Worm (Caenorhabditis elegans) whole organism, mixed stage, embryonic: ENCODE measurements around the gene snt-7.

Source experiments
- M03D4.4 ChIP-seq: sonication (generic microtip); optimal IDR thresholded peaks from 2 replicates; lab custom pipeline; 2017; ENCODE audit warnings: mild to moderate bottlenecking, missing genetic modification characterization, missing compliant biosample characterization
- bed-3 ChIP-seq: fragments of 200-800 bp; sonication (Bioruptor generic); optimal IDR thresholded peaks from 3 replicates; lab custom pipeline; 2018; ENCODE audit warnings: mild to moderate bottlenecking, missing genetic modification characterization, moderate library complexity, missing compliant biosample characterization
- blmp-1 ChIP-seq: fragments of 150-350 bp; optimal IDR thresholded peaks from 2 replicates; lab custom pipeline; 2014; ENCODE audit warnings: missing biosample characterization, missing genetic modification characterization
- ceh-39 ChIP-seq: fragments of 150-350 bp; optimal IDR thresholded peaks from 2 replicates; lab custom pipeline; 2014; ENCODE audit warnings: missing biosample characterization, missing genetic modification characterization
- ceh-43 ChIP-seq: fragments of 200-800 bp; sonication (Bioruptor generic); optimal IDR thresholded peaks from 2 replicates; lab custom pipeline; 2018; ENCODE audit warnings: mild to moderate bottlenecking, missing genetic modification characterization, moderate library complexity, missing compliant biosample characterization
- ceh-83 ChIP-seq: fragments of 200-800 bp; sonication (Bioruptor generic); optimal IDR thresholded peaks from 2 replicates; lab custom pipeline; 2018; ENCODE audit warnings: mild to moderate bottlenecking, missing genetic modification characterization, missing compliant biosample characterization
- ces-1 ChIP-seq: fragments of 150-350 bp; optimal IDR thresholded peaks from 2 replicates; lab custom pipeline; 2014; ENCODE audit warnings: missing biosample characterization, missing genetic modification reagents, missing genetic modification characterization
- cnd-1 ChIP-seq: fragments of 200-800 bp; sonication (Bioruptor generic); optimal IDR thresholded peaks from 2 replicates; lab custom pipeline; 2018; ENCODE audit warnings: mild to moderate bottlenecking, missing genetic modification characterization, missing compliant biosample characterization
- drap-1 ChIP-seq: fragments of 200-800 bp; sonication (Bioruptor generic); optimal IDR thresholded peaks from 3 replicates; lab custom pipeline; 2018; ENCODE audit warnings: mild to moderate bottlenecking, missing genetic modification characterization, missing compliant biosample characterization
- elt-1 ChIP-seq: sonication (generic microtip); optimal IDR thresholded peaks from 2 replicates; lab custom pipeline; 2017; ENCODE audit warnings: missing genetic modification characterization, mild to moderate bottlenecking, missing compliant biosample characterization, antibody characterized with exemption, moderate library complexity, borderline replicate concordance; ENCODE audit not compliant: insufficient read depth
- elt-3 ChIP-seq: fragments of 150-350 bp; optimal IDR thresholded peaks from 2 replicates; lab custom pipeline; 2014; ENCODE audit warnings: missing biosample characterization, missing genetic modification characterization
- flh-1 ChIP-seq: fragments of 200-800 bp; sonication (Bioruptor generic); optimal IDR thresholded peaks from 2 replicates; lab custom pipeline; 2018; ENCODE audit warnings: mild to moderate bottlenecking, missing genetic modification characterization, moderate library complexity, missing compliant biosample characterization
- ham-2 ChIP-seq: fragments of 200-800 bp; sonication (Bioruptor generic); optimal IDR thresholded peaks from 2 replicates; lab custom pipeline; 2018; ENCODE audit warnings: mild to moderate bottlenecking, missing genetic modification characterization, missing compliant biosample characterization
- hlh-1 ChIP-seq: fragments of 150-350 bp; optimal IDR thresholded peaks from 2 replicates; lab custom pipeline; 2014; ENCODE audit warnings: missing biosample characterization, missing genetic modification reagents, missing genetic modification characterization
- lin-13 ChIP-seq: fragments of 150-350 bp; optimal IDR thresholded peaks from 2 replicates; lab custom pipeline; 2014; ENCODE audit warnings: missing biosample characterization, missing genetic modification characterization
- lin-32 ChIP-seq: fragments of 200-800 bp; sonication (Bioruptor generic); optimal IDR thresholded peaks from 2 replicates; lab custom pipeline; 2018; ENCODE audit warnings: mild to moderate bottlenecking, missing genetic modification characterization, missing compliant biosample characterization
- lsy-2 ChIP-seq: fragments of 150-350 bp; optimal IDR thresholded peaks from 2 replicates; lab custom pipeline; 2014; ENCODE audit warnings: missing biosample characterization, missing genetic modification characterization
- mab-5 ChIP-seq: fragments of 150-350 bp; optimal IDR thresholded peaks from 2 replicates; lab custom pipeline; 2014; ENCODE audit warnings: missing biosample characterization, missing genetic modification characterization
- mep-1 ChIP-seq: fragments of 150-350 bp; optimal IDR thresholded peaks from 2 replicates; lab custom pipeline; 2017; ENCODE audit warnings: missing biosample characterization, missing genetic modification reagents, missing genetic modification characterization, inconsistent platforms
- mls-2 ChIP-seq: sonication (generic microtip); optimal IDR thresholded peaks from 2 replicates; lab custom pipeline; 2016; ENCODE audit warnings: mild to moderate bottlenecking, missing genetic modification characterization, moderate library complexity, missing compliant biosample characterization
- nhr-12 ChIP-seq: fragments of 150-350 bp; optimal IDR thresholded peaks from 2 replicates; lab custom pipeline; 2014; ENCODE audit warnings: missing biosample characterization, missing genetic modification characterization
- nhr-2 ChIP-seq: fragments of 150-350 bp; optimal IDR thresholded peaks from 2 replicates; lab custom pipeline; 2014; ENCODE audit warnings: missing biosample characterization, missing genetic modification characterization
- nhr-237 ChIP-seq: fragments of 150-350 bp; optimal IDR thresholded peaks from 2 replicates; lab custom pipeline; 2014; ENCODE audit warnings: missing biosample characterization, missing genetic modification characterization
- nhr-28 ChIP-seq: fragments of 150-350 bp; optimal IDR thresholded peaks from 2 replicates; lab custom pipeline; 2014; ENCODE audit warnings: missing biosample characterization, missing genetic modification characterization
- nhr-76 ChIP-seq: sonication (generic microtip); optimal IDR thresholded peaks from 2 replicates; lab custom pipeline; 2017; ENCODE audit warnings: missing biosample characterization, missing genetic modification characterization
- pha-4 ChIP-seq: fragments of 150-350 bp; optimal IDR thresholded peaks from 2 replicates; lab custom pipeline; 2018; ENCODE audit warnings: missing biosample characterization, missing genetic modification reagents, missing genetic modification characterization
- sem-2 ChIP-seq: fragments of 200-800 bp; sonication (Bioruptor generic); optimal IDR thresholded peaks from 2 replicates; lab custom pipeline; 2018; ENCODE audit warnings: mild to moderate bottlenecking, missing genetic modification characterization, missing compliant biosample characterization
- snpc-4 ChIP-seq: fragments of 150-350 bp; optimal IDR thresholded peaks from 2 replicates; lab custom pipeline; 2014; ENCODE audit warnings: missing biosample characterization, missing genetic modification characterization
- sptf-1 ChIP-seq: sonication (generic microtip); optimal IDR thresholded peaks from 2 replicates; lab custom pipeline; 2017; ENCODE audit warnings: mild to moderate bottlenecking, missing genetic modification characterization, moderate library complexity, missing compliant biosample characterization
- tbx-8 ChIP-seq: fragments of 200-800 bp; sonication (Bioruptor generic); optimal IDR thresholded peaks from 2 replicates; lab custom pipeline; 2018; ENCODE audit warnings: mild to moderate bottlenecking, missing genetic modification characterization, moderate library complexity, missing compliant biosample characterization
- unc-120 ChIP-seq: sonication (generic microtip); optimal IDR thresholded peaks from 2 replicates; lab custom pipeline; 2017; ENCODE audit warnings: missing genetic modification characterization, missing compliant biosample characterization; ENCODE audit not compliant: poor library complexity, severe bottlenecking
- unc-39 ChIP-seq: fragments of 150-350 bp; optimal IDR thresholded peaks from 2 replicates; lab custom pipeline; 2014; ENCODE audit warnings: missing biosample characterization, missing genetic modification characterization
- unc-62 ChIP-seq: fragments of 150-350 bp; optimal IDR thresholded peaks from 2 replicates; lab custom pipeline; 2014; ENCODE audit warnings: missing biosample characterization, missing genetic modification reagents, missing genetic modification characterization
- zip-8 ChIP-seq: fragments of 150-350 bp; optimal IDR thresholded peaks from 2 replicates; lab custom pipeline; 2014; ENCODE audit warnings: missing biosample characterization, missing genetic modification characterization
- ztf-11 ChIP-seq: fragments of 150-350 bp; optimal IDR thresholded peaks from 2 replicates; lab custom pipeline; 2014; ENCODE audit warnings: missing biosample characterization, missing genetic modification characterization

Gene snt-7

DNA sequence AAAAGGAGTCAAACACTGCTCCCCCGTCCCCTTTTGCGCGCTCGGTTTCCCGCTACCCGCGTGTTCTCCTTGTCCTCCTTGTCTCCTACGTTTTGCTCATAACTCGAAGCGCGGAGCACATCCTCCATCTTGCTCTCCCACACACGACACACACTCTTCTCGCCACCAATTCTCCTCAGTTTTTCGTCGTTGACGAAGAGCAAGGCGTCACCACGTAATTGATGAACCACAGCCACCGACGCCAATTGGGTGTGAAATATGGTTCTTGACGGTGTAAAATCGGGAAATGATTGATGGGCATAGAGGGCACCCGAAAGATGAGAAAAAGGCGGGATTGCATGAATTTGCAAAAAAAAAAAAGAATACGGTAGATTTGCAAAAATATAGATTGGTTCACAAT, 50.1 kb downstream of the snt-7 start:
- no peak for TF ChIP-seq ztf-11 (tag; lab: Kevin White, UChicago)
- TF ChIP-seq elt-3 (tag; lab: Kevin White, UChicago) = no peak
- no peak for TF ChIP-seq ceh-83 (GFP tag; lab: Kevin White, UChicago)
- no peak for TF ChIP-seq ham-2 (GFP tag; lab: Kevin White, UChicago)
- no peak for TF ChIP-seq elt-1 (tag; lab: Kevin White, UChicago)
- no peak for TF ChIP-seq ceh-43
- TF ChIP-seq ceh-39 (tag; lab: Kevin White, UChicago) = no peak
- TF ChIP-seq blmp-1 (tag; lab: Kevin White, UChicago) = no peak
- TF ChIP-seq lin-13 = no peak
- TF ChIP-seq tbx-8 = no peak
- peak; percentile 39 for TF ChIP-seq mab-5 (tag; lab: Kevin White, UChicago)
- no peak for TF ChIP-seq drap-1
- TF ChIP-seq M03D4.4 = no peak
- no peak for TF ChIP-seq bed-3
- no peak for TF ChIP-seq sem-2 (GFP tag; lab: Kevin White, UChicago)
- no peak for TF ChIP-seq unc-39 (tag; lab: Kevin White, UChicago)
- TF ChIP-seq lin-32 (GFP tag; lab: Kevin White, UChicago) = no peak
- TF ChIP-seq unc-62 (GFP tag; lab: Kevin White, UChicago) = peak; percentile 74
- TF ChIP-seq flh-1 (GFP tag; lab: Kevin White, UChicago) = no peak
- no peak for TF ChIP-seq nhr-76 (tag; lab: Kevin White, UChicago)
- no peak for TF ChIP-seq nhr-28 (tag; lab: Kevin White, UChicago)
- no peak for TF ChIP-seq pha-4
- TF ChIP-seq ces-1 (GFP tag; lab: Kevin White, UChicago) = peak; percentile 8
- peak; percentile 58 for TF ChIP-seq hlh-1
- TF ChIP-seq unc-120 (tag; lab: Kevin White, UChicago) = peak; percentile 14
- TF ChIP-seq mep-1 = no peak
- TF ChIP-seq sptf-1 = no peak
- TF ChIP-seq snpc-4 (tag; lab: Kevin White, UChicago) = no peak
- no peak for TF ChIP-seq lsy-2
- TF ChIP-seq nhr-2 (tag; lab: Kevin White, UChicago) = no peak
- no peak for TF ChIP-seq zip-8 (tag; lab: Kevin White, UChicago)
- no peak for TF ChIP-seq nhr-12
- no peak for TF ChIP-seq cnd-1 (tag; lab: Kevin White, UChicago)
- no peak for TF ChIP-seq mls-2
- TF ChIP-seq nhr-237 (tag; lab: Kevin White, UChicago) = no peak

DNA sequence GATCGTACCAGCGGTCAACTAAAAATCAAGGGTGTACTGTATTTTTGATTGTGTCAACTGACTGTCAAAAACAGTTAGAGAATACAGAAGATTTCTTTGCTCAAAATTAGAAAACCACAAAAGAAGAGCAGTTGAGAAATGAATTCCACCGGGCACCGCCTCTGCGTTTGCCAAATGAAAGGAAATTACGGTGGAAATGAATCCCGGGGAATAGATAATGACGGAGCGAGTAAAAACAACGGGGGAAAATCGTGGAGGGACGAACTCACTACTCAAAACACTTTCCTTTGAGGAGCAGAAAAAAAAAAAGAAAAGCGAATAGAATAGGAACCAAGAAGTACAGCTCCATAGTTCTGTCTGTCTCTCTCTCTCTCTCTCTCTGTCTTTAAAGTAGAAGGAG, 50.6 kb downstream of the snt-7 start:
- TF ChIP-seq mls-2 (no peak), lin-13 (no peak), elt-3 (tag; lab: Kevin White, UChicago) (no peak), sem-2 (GFP tag; lab: Kevin White, UChicago) (no peak), ceh-43 (no peak), unc-62 (GFP tag; lab: Kevin White, UChicago) (no peak), lsy-2 (no peak), ztf-11 (tag; lab: Kevin White, UChicago) (no peak), sptf-1 (no peak), bed-3 (no peak), nhr-2 (tag; lab: Kevin White, UChicago) (no peak), unc-120 (tag; lab: Kevin White, UChicago) (no peak)
- TF ChIP-seq, all 35 proteins: peak for 0

DNA sequence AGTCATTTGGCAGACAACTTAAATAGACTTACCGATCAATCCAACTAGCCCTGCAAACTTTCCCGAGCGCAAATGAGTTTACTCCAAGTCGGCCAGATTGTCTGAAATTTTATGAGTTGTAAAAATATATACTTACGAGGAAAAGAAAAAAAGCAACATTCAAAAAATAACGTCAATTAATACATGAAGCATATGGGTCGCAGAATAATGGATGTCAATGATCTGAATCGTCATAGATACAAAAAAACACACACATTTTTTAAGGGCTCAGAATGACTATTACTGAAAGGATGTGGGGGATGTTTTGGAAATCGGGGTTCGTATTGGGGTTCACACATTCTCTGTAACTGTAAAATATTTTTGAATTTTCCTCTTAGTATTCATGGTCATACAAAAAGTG, 51.3 kb downstream of the snt-7 start, which contains the start of gene unc-7:
Gene unc-7 (minus strand): TSS at position 101 of the 400 bp plus-strand sequence.
- TF ChIP-seq lin-32 (GFP tag; lab: Kevin White, UChicago) (no peak), nhr-76 (tag; lab: Kevin White, UChicago) (no peak), pha-4 (no peak), zip-8 (tag; lab: Kevin White, UChicago) (no peak)
